Worm (Caenorhabditis elegans) whole organism, L2 larva: Measurements from ENCODE around the gene C02B8.1.

Source experiments
- F13H6.1 ChIP-seq: sonication (generic microtip); optimal IDR thresholded peaks from 2 replicates; lab custom pipeline; 2016; ENCODE audit warnings: missing genetic modification characterization, missing compliant biosample characterization
- ama-1 ChIP-seq: fragments of 150-350 bp; optimal IDR thresholded peaks from 2 replicates; lab custom pipeline; 2018; ENCODE audit warnings: inconsistent platforms
- ceh-16 ChIP-seq: fragments of 150-350 bp; optimal IDR thresholded peaks from 2 replicates; lab custom pipeline; 2014; ENCODE audit warnings: missing biosample characterization, missing genetic modification characterization
- elt-1 ChIP-seq: fragments of 150-350 bp; optimal IDR thresholded peaks from 2 replicates; lab custom pipeline; 2014; ENCODE audit warnings: missing biosample characterization, missing genetic modification characterization
- elt-3 ChIP-seq: sonication (generic microtip); optimal IDR thresholded peaks from 2 replicates; lab custom pipeline; 2017; ENCODE audit warnings: missing biosample characterization, missing genetic modification characterization
- fos-1 ChIP-seq: fragments of 150-350 bp; optimal IDR thresholded peaks from 2 replicates; lab custom pipeline; 2014; ENCODE audit warnings: missing biosample characterization, missing genetic modification characterization
- lsy-2 ChIP-seq, 2 experiments: fragments of 150-350 bp in 1 of 2; sonication (generic microtip) in 1 of 2; optimal IDR thresholded peaks; 2 replicates each; lab custom pipeline; 2014 to 2017; ENCODE audit warnings: missing biosample characterization in 2 of 2, missing genetic modification characterization in 2 of 2
- mab-5 ChIP-seq: fragments of 150-350 bp; optimal IDR thresholded peaks from 2 replicates; lab custom pipeline; 2014; ENCODE audit warnings: missing biosample characterization, missing genetic modification characterization
- nhr-21 ChIP-seq: fragments of 150-350 bp; optimal IDR thresholded peaks from 2 replicates; lab custom pipeline; 2014; ENCODE audit warnings: missing biosample characterization, missing genetic modification characterization
- nhr-25 ChIP-seq: fragments of 150-350 bp; sonication (generic microtip); optimal IDR thresholded peaks from 3 replicates; lab custom pipeline; 2014; ENCODE audit warnings: missing biosample characterization, missing genetic modification characterization
- skn-1 ChIP-seq: sonication (generic microtip); optimal IDR thresholded peaks from 2 replicates; lab custom pipeline; 2017; ENCODE audit warnings: missing biosample characterization, missing genetic modification characterization
- snpc-4 ChIP-seq: fragments of 150-350 bp; optimal IDR thresholded peaks from 2 replicates; lab custom pipeline; 2014; ENCODE audit warnings: missing biosample characterization, missing genetic modification characterization
- zag-1 ChIP-seq: fragments of 150-350 bp; optimal IDR thresholded peaks from 2 replicates; lab custom pipeline; 2014; ENCODE audit warnings: missing biosample characterization, missing genetic modification characterization
- ztf-11 ChIP-seq: sonication (generic microtip); optimal IDR thresholded peaks from 2 replicates; lab custom pipeline; 2017; ENCODE audit warnings: missing biosample characterization, missing genetic modification characterization

- TF ChIP-seq skn-1 (no peak), fos-1 (tag; lab: Kevin White, UChicago) (no peak), ztf-11 (tag; lab: Kevin White, UChicago) (no peak), mab-5 (tag; lab: Kevin White, UChicago) (no peak), F13H6.1 (tag; lab: Kevin White, UChicago) (no peak), elt-3 (no peak), nhr-21 (tag; lab: Kevin White, UChicago) (no peak), nhr-25 (no peak), ceh-16 (tag; lab: Kevin White, UChicago) (no peak), lsy-2 (tag; optimal IDR thresholded peaks at IDR 0.05; lab: Kevin White, UChicago) (no peak), ama-1 (lab: Kevin White, UChicago) (no peak), zag-1 (tag; lab: Kevin White, UChicago) (no peak), snpc-4 (tag; lab: Kevin White, UChicago) (no peak), elt-1 (tag; lab: Kevin White, UChicago) (no peak)
Measured at ce11 chrX:8120281-8120680, 27.2 kb upstream of the C02B8.1 start.
